Worm (Caenorhabditis elegans) whole organism, late embryonic: Measurements from ENCODE around the gene H10E21.4.

Experiments
- K09A11.1 ChIP-seq: sonication (generic microtip); optimal IDR thresholded peaks from 2 replicates; lab custom pipeline; 2017; ENCODE audit warnings: antibody characterized with exemption, mild to moderate bottlenecking, missing genetic modification characterization, missing compliant biosample characterization; ENCODE audit not compliant: insufficient read depth
- ceh-2 ChIP-seq: sonication (generic microtip); optimal IDR thresholded peaks from 2 replicates; lab custom pipeline; 2016; ENCODE audit warnings: missing genotype, missing genetic modification characterization, missing compliant biosample characterization
- nfya-1 ChIP-seq: sonication (generic microtip); optimal IDR thresholded peaks from 2 replicates; lab custom pipeline; 2017; ENCODE audit warnings: missing genetic modification characterization, mild to moderate bottlenecking, missing compliant biosample characterization, antibody characterized with exemption, moderate library complexity
- nhr-11 ChIP-seq: fragments of 150-350 bp; optimal IDR thresholded peaks from 2 replicates; lab custom pipeline; 2014; ENCODE audit warnings: missing biosample characterization, missing genetic modification characterization
- sox-4 ChIP-seq: sonication (generic microtip); optimal IDR thresholded peaks from 2 replicates; lab custom pipeline; 2017; ENCODE audit warnings: mild to moderate bottlenecking, missing genetic modification characterization, inconsistent platforms, missing compliant biosample characterization

DNA sequence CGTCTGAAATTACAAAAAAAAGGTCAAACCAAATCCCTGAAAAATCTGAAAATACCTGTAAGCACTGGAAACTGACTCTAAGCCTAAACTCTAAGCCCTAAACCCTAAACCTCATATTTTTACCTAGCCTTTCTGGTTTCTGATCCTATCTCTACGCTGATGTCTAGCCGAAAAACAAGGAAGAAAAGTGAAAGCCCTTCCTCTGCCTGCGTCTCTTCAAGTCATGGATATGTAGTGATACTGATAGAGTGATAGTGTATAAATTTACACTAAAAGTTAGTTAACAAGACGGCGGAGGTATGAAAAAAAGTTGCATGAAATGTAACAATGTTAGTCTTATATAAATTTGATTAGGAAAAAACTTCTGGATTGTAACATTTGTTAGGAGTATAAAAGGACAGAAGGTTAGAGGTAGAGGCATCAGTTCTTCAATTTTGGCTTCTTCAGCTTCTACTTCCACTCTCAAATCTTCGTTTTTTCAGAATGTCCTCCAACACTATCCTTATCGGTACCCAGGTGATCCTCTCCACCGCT is 21.2 kb upstream of the H10E21.4 start, which contains the start of gene col-88:
- TF ChIP-seq K09A11.1 (tag; lab: Kevin White, UChicago) (no peak), sox-4 (no peak), nhr-11 (tag; lab: Kevin White, UChicago) (no peak), nfya-1 (no peak), ceh-2 (tag; lab: Kevin White, UChicago) (no peak)
